Fruit fly (Drosophila melanogaster) whole organism, wandering third instar larva: ENCODE data around the gene Axud1.

Experiments used
- Abd-B ChIP-seq: fragments of >200 bp; optimal IDR thresholded peaks from 2 replicates; lab custom pipeline; 2017; ENCODE audit warnings: missing biosample characterization, missing genetic modification characterization
- CG32264 ChIP-seq: fragments of 200-800 bp; sonication (Bioruptor generic); optimal IDR thresholded peaks from 2 replicates; lab custom pipeline; 2016; ENCODE audit warnings: missing biosample characterization, missing genetic modification characterization
- CG9705 ChIP-seq: fragments of 200-800 bp; sonication (Bioruptor generic); optimal IDR thresholded peaks from 2 replicates; lab custom pipeline; 2018; ENCODE audit warnings: missing biosample characterization, mild to moderate bottlenecking, missing genetic modification characterization
- CrebA ChIP-seq: fragments of 200-800 bp; sonication (Bioruptor generic); optimal IDR thresholded peaks from 2 replicates; lab custom pipeline; 2016; ENCODE audit warnings: missing biosample characterization, mild to moderate bottlenecking, missing genetic modification characterization, borderline replicate concordance
- Dfd ChIP-seq: fragments of >200 bp; optimal IDR thresholded peaks from 2 replicates; lab custom pipeline; 2017; ENCODE audit warnings: missing biosample characterization, missing genetic modification characterization
- Dif ChIP-seq: fragments of 200-275, 200-300 bp; sonication (Bioruptor generic); optimal IDR thresholded peaks from 2 replicates; lab custom pipeline; 2018; ENCODE audit warnings: missing biosample characterization, missing genetic modification characterization; ENCODE audit not compliant: partially characterized antibody
- GATAd ChIP-seq: sonication (Bioruptor generic); optimal IDR thresholded peaks from 2 replicates; lab custom pipeline; 2016; ENCODE audit warnings: missing biosample characterization, missing genetic modification characterization
- HLH106 ChIP-seq: fragments of 200-800 bp; optimal IDR thresholded peaks from 3 replicates; lab custom pipeline; 2019; ENCODE audit warnings: missing biosample characterization, mild to moderate bottlenecking, missing genetic modification characterization, moderate library complexity
- Hnf4 ChIP-seq: fragments of 200-800 bp; sonication (Bioruptor generic); optimal IDR thresholded peaks from 2 replicates; lab custom pipeline; 2016; ENCODE audit warnings: missing biosample characterization, mild to moderate bottlenecking, missing genetic modification characterization
- Hr78 ChIP-seq: fragments of >200 bp; optimal IDR thresholded peaks from 2 replicates; lab custom pipeline; 2017; ENCODE audit warnings: missing biosample characterization, missing genetic modification characterization
- Hr83 ChIP-seq: fragments of 200-300 bp; sonication (Bioruptor generic); optimal IDR thresholded peaks from 2 replicates; lab custom pipeline; 2016; ENCODE audit warnings: missing biosample characterization, mild to moderate bottlenecking, missing genetic modification characterization, moderate library complexity; ENCODE audit not compliant: poor library complexity, severe bottlenecking
- Jra ChIP-seq: sonication (Bioruptor generic); optimal IDR thresholded peaks from 2 replicates; lab custom pipeline; 2016; ENCODE audit warnings: missing biosample characterization, missing genetic modification characterization
- Mio ChIP-seq: sonication (Bioruptor generic); optimal IDR thresholded peaks from 2 replicates; lab custom pipeline; 2016; ENCODE audit warnings: missing biosample characterization, missing genetic modification characterization
- Myc ChIP-seq: fragments of >200 bp; optimal IDR thresholded peaks from 2 replicates; lab custom pipeline; 2017
- N ChIP-seq: fragments of >200 bp; optimal IDR thresholded peaks from 2 replicates; lab custom pipeline; 2018; ENCODE audit warnings: missing biosample characterization, missing external identifiers, missing genetic modification characterization
- OdsH ChIP-seq: fragments of 200-800 bp; sonication (Bioruptor generic); optimal IDR thresholded peaks from 2 replicates; lab custom pipeline; 2016; ENCODE audit warnings: missing biosample characterization, mild to moderate bottlenecking, missing genetic modification characterization
- Rel ChIP-seq, 2 experiments: fragments of 200-800 bp; sonication (Bioruptor generic) in 1 of 2; optimal IDR thresholded peaks; 2 replicates in 1 of 2; 3 replicates in 1 of 2; lab custom pipeline; 2016 to 2019; ENCODE audit warnings: mild to moderate bottlenecking in 2 of 2, missing biosample characterization in 2 of 2, missing genetic modification characterization in 2 of 2, moderate library complexity in 1 of 2
- Sp1 ChIP-seq: fragments of 200-800 bp; sonication (Bioruptor generic); optimal IDR thresholded peaks from 3 replicates; lab custom pipeline; 2019; ENCODE audit warnings: missing biosample characterization, mild to moderate bottlenecking, missing genetic modification characterization, moderate library complexity
- Vsx2 ChIP-seq: fragments of 200-300, 225-300 bp; sonication (Bioruptor generic); optimal IDR thresholded peaks from 2 replicates; lab custom pipeline; 2018; ENCODE audit warnings: missing biosample characterization, missing genetic modification characterization; ENCODE audit not compliant: partially characterized antibody
- br ChIP-seq: fragments of 200-800 bp; sonication (Bioruptor generic); optimal IDR thresholded peaks from 2 replicates; lab custom pipeline; 2016; ENCODE audit warnings: missing biosample characterization, missing genetic modification characterization
- brk ChIP-seq: fragments of 200-800 bp; sonication (Bioruptor generic); optimal IDR thresholded peaks from 2 replicates; lab custom pipeline; 2016; ENCODE audit warnings: missing biosample characterization, mild to moderate bottlenecking, missing genetic modification characterization
- dl ChIP-seq, 2 experiments: fragments of 175-275, 200-275 bp in 1 of 2; fragments of 200-275 bp in 1 of 2; sonication (Bioruptor generic); optimal IDR thresholded peaks; lab custom pipeline; 2018; ENCODE audit warnings: mild to moderate bottlenecking in 2 of 2, missing biosample characterization in 2 of 2, missing genetic modification characterization in 2 of 2, moderate library complexity in 2 of 2; ENCODE audit not compliant: partially characterized antibody in 2 of 2, insufficient read depth in 1 of 2
- dmrt93B ChIP-seq: fragments of 200-800 bp; sonication (Bioruptor generic); optimal IDR thresholded peaks from 2 replicates; lab custom pipeline; 2018; ENCODE audit warnings: missing biosample characterization, mild to moderate bottlenecking, missing genetic modification characterization
- dsf ChIP-seq: sonication (Bioruptor generic); optimal IDR thresholded peaks from 2 replicates; lab custom pipeline; 2016; ENCODE audit warnings: missing biosample characterization, missing genetic modification characterization, borderline replicate concordance
- ey ChIP-seq: fragments of 200-800 bp; sonication (Bioruptor generic); optimal IDR thresholded peaks from 2 replicates; lab custom pipeline; 2016; ENCODE audit warnings: missing biosample characterization, missing genetic modification characterization
- foxo ChIP-seq, 2 experiments: fragments of 200-800 bp; sonication (Bioruptor generic); optimal IDR thresholded peaks; 2 replicates in 1 of 2; 3 replicates in 1 of 2; lab custom pipeline; 2016 to 2017; ENCODE audit warnings: missing biosample characterization in 2 of 2, missing genetic modification characterization in 2 of 2
- fru ChIP-seq: fragments of 200-800 bp; sonication (Bioruptor generic); optimal IDR thresholded peaks from 3 replicates; lab custom pipeline; 2016; ENCODE audit warnings: missing biosample characterization, mild to moderate bottlenecking, missing genetic modification characterization
- h ChIP-seq: fragments of 200-800 bp; sonication (Bioruptor generic); optimal IDR thresholded peaks from 3 replicates; lab custom pipeline; 2016; ENCODE audit warnings: missing biosample characterization, mild to moderate bottlenecking, missing genetic modification characterization
- jim ChIP-seq: fragments of 175-275, 200-325 bp; sonication (Bioruptor generic); optimal IDR thresholded peaks from 2 replicates; lab custom pipeline; 2016; ENCODE audit warnings: missing biosample characterization, mild to moderate bottlenecking, missing genetic modification characterization
- lola ChIP-seq: fragments of >200 bp; optimal IDR thresholded peaks from 2 replicates; lab custom pipeline; 2017; ENCODE audit warnings: missing biosample characterization, missing genetic modification characterization
- pan ChIP-seq: fragments of >200 bp; optimal IDR thresholded peaks from 2 replicates; lab custom pipeline; 2017
- psq ChIP-seq: fragments of 200-800 bp; sonication (Bioruptor generic); optimal IDR thresholded peaks from 3 replicates; lab custom pipeline; 2017; ENCODE audit warnings: missing biosample characterization, mild to moderate bottlenecking, missing genetic modification characterization, moderate library complexity
- rgr ChIP-seq: fragments of 200-800 bp; sonication (Bioruptor generic); optimal IDR thresholded peaks from 3 replicates; lab custom pipeline; 2016; ENCODE audit warnings: missing biosample characterization, mild to moderate bottlenecking, missing genetic modification characterization
- sage ChIP-seq: fragments of 200-800 bp; sonication (Bioruptor generic); optimal IDR thresholded peaks from 2 replicates; lab custom pipeline; 2016; ENCODE audit warnings: missing biosample characterization, mild to moderate bottlenecking, missing genetic modification characterization
- sv ChIP-seq: fragments of 200-800 bp; sonication (Bioruptor generic); optimal IDR thresholded peaks from 3 replicates; lab custom pipeline; 2016; ENCODE audit warnings: missing biosample characterization, missing genetic modification characterization
- tai ChIP-seq: sonication (Bioruptor generic); optimal IDR thresholded peaks from 2 replicates; lab custom pipeline; 2016; ENCODE audit warnings: missing biosample characterization, missing genetic modification characterization
- usp ChIP-seq: fragments of >200 bp; optimal IDR thresholded peaks from 2 replicates; lab custom pipeline; 2017; ENCODE audit warnings: missing biosample characterization, missing genetic modification characterization
- woc ChIP-seq: sonication (Bioruptor generic); optimal IDR thresholded peaks from 2 replicates; lab custom pipeline; 2016; ENCODE audit warnings: missing biosample characterization, mild to moderate bottlenecking, missing genetic modification characterization

The Axud1 gene

DNA sequence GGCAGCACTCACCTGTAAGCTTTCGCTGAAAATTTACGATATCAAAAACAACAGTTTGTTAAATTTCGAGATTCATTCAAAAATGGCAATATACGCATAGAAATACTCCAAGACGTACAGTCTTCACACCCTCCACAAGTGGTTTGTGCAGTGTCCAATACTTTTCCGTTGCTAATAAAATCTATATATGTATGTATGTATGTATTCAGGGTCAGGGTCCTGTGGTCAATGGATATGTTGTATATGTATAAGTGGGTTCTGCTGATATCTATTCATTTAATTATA is 11.2 kb downstream of the Axud1 start:
- no peak for TF ChIP-seq psq (GFP tag; lab: Kevin White, UChicago)
- no peak for TF ChIP-seq HLH106
- no peak for TF ChIP-seq Hr83 (GFP tag; lab: Kevin White, UChicago)
- TF ChIP-seq GATAd: no peak
- TF ChIP-seq jim (GFP tag; lab: Kevin White, UChicago): no peak
- no peak for TF ChIP-seq fru (GFP tag; lab: Kevin White, UChicago)
- no peak for TF ChIP-seq woc (GFP tag; lab: Kevin White, UChicago)
- TF ChIP-seq Dif (GFP tag; lab: Kevin White, UChicago): no peak
- no peak for TF ChIP-seq brk (GFP tag; lab: Kevin White, UChicago)
- TF ChIP-seq sage: no peak
- no peak for TF ChIP-seq dsf
- TF ChIP-seq br: no peak
- TF ChIP-seq Jra (GFP tag; lab: Kevin White, UChicago): no peak
- no peak for TF ChIP-seq Abd-B (GFP tag; lab: Kevin White, UChicago)
- no peak for TF ChIP-seq CrebA (GFP tag; lab: Kevin White, UChicago)
- no peak for TF ChIP-seq lola (GFP tag; lab: Kevin White, UChicago)
- TF ChIP-seq Dfd: no peak
- no peak for TF ChIP-seq OdsH (GFP tag; lab: Kevin White, UChicago)
- no peak for TF ChIP-seq Myc (lab: Kevin White, UChicago)
- no peak for TF ChIP-seq CG32264 (GFP tag; lab: Kevin White, UChicago)

DNA sequence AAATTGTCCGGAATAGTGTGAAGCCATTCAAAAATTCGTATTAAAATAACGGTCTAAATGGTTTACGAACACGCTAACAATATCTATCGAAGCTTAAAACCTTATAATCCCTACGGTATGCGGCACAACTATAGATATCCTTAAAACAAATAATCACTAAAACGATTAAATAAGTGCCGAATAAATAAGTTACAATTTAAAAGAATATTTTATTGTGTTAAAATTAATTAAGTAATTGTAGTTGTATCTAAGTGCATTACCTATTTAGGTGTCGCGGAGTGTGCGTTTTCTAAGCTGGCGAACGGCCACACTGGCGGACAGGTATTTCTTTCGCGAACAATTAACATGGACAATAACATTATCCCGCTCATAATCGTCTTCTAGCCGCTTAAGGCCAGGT is 15.7 kb downstream of the Axud1 start, which contains the start of gene Eogt:
Gene Eogt, plus strand, starts transcription at position 293 of the 400 bp plus-strand sequence.
- TF ChIP-seq OdsH (GFP tag; lab: Kevin White, UChicago): peak; percentile 86
- TF ChIP-seq Hr78: no peak
- TF ChIP-seq lola (GFP tag; lab: Kevin White, UChicago): no peak
- TF ChIP-seq rgr (GFP tag; lab: Kevin White, UChicago): peak; percentile 91
- peak; percentile 32 for TF ChIP-seq Mio (GFP tag; lab: Kevin White, UChicago)
- TF ChIP-seq sage: no peak
- no peak for TF ChIP-seq brk (GFP tag; lab: Kevin White, UChicago)
- peak; percentile 15 for TF ChIP-seq jim (GFP tag; lab: Kevin White, UChicago)
- no peak for TF ChIP-seq Dfd
- peak; percentile 81 for TF ChIP-seq br
- peak; percentile 80 for TF ChIP-seq psq (GFP tag; lab: Kevin White, UChicago)
- TF ChIP-seq pan (lab: Kevin White, UChicago): no peak
- peak; percentile 87 for TF ChIP-seq woc (GFP tag; lab: Kevin White, UChicago)
- TF ChIP-seq CrebA (GFP tag; lab: Kevin White, UChicago): no peak
- peak; percentile 18 for TF ChIP-seq CG32264 (GFP tag; lab: Kevin White, UChicago)
- peak; percentile 21 for TF ChIP-seq Myc (lab: Kevin White, UChicago)
- peak; percentile 92 for TF ChIP-seq dmrt93B
- no peak for TF ChIP-seq usp (GFP tag; lab: Kevin White, UChicago)
- peak; percentile 67 for TF ChIP-seq dsf
- TF ChIP-seq ey (GFP tag; lab: Kevin White, UChicago): peak; percentile 85
- TF ChIP-seq Sp1: peak; percentile 95
- TF ChIP-seq h (GFP tag; lab: Kevin White, UChicago): peak; percentile 89
- no peak for TF ChIP-seq dl (GFP tag; optimal IDR thresholded peaks at IDR 0.05; lab: Kevin White, UChicago; ENCODE audit: insufficient read depth in 1 of 2, partially characterized antibody in 2 of 2)
- TF ChIP-seq GATAd: peak; percentile 75
- peak; percentile 85 for TF ChIP-seq sv
- no peak for TF ChIP-seq Hnf4 (GFP tag; lab: Kevin White, UChicago)
- no peak for TF ChIP-seq Rel (GFP tag; optimal IDR thresholded peaks at IDR 0.05; lab: Kevin White, UChicago)
- peak; percentile 76 for TF ChIP-seq Rel (tag; optimal IDR thresholded peaks at IDR 0.05; lab: Kevin White, UChicago)
- TF ChIP-seq tai: no peak
- TF ChIP-seq CG9705 (GFP tag; lab: Kevin White, UChicago): peak; percentile 91
- TF ChIP-seq Vsx2 (GFP tag; lab: Kevin White, UChicago): no peak
- no peak for TF ChIP-seq Dif (GFP tag; lab: Kevin White, UChicago)
- no peak for TF ChIP-seq N (GFP tag; lab: Kevin White, UChicago)
- TF ChIP-seq Jra (GFP tag; lab: Kevin White, UChicago): no peak
- peak; percentile 2 for TF ChIP-seq Hr83 (GFP tag; lab: Kevin White, UChicago)
- TF ChIP-seq foxo (GFP tag; optimal IDR thresholded peaks at IDR 0.05; lab: Kevin White, UChicago): peak in 1 of 2 experiments; percentile 94
- TF ChIP-seq HLH106: peak; percentile 97
- peak; percentile 85 for TF ChIP-seq fru (GFP tag; lab: Kevin White, UChicago)
- TF ChIP-seq Abd-B (GFP tag; lab: Kevin White, UChicago): no peak
